Worm (Caenorhabditis elegans) whole organism, young adult: ENCODE results near the gene gcc-2.

ENCODE experiments used
- F49E8.2 ChIP-seq: sonication (generic microtip); optimal IDR thresholded peaks from 3 replicates; lab custom pipeline; 2017; ENCODE audit warnings: missing genetic modification characterization, mild to moderate bottlenecking, missing compliant biosample characterization, antibody characterized with exemption, moderate library complexity; ENCODE audit not compliant: insufficient read depth
- hmg-20 ChIP-seq: fragments of 200-800 bp; sonication (Bioruptor generic); IDR thresholded peaks from 2 replicates; pipeline ENCODE4 v1.3.6; 2022; ENCODE audit warnings: missing genetic modification reagents, missing genetic modification characterization, missing compliant biosample characterization
- pha-4 ChIP-seq: fragments of 150-350 bp; sonication (generic microtip); optimal IDR thresholded peaks from 2 replicates; lab custom pipeline; 2014; ENCODE audit warnings: missing biosample characterization, missing genetic modification reagents, missing genetic modification characterization

ce11 chrIII:9783133-9783590 is 21.2 kb upstream of the gcc-2 start:
- TF ChIP-seq pha-4 (tag; lab: Kevin White, UChicago) (no peak), F49E8.2 (tag; lab: Kevin White, UChicago) (peak; percentile 24), hmg-20 (GFP tag; lab: Robert Waterston, UW) (no peak)
